Fruit fly (Drosophila melanogaster) Kc167 (cell line): Measurements from ENCODE around the gene CG44090.
"Not testable (repeated sequence)": the region's sequence is repeated elsewhere in the genome, so short reads cannot be mapped to it uniquely, and the experiment has no call there.

Experiments used
- Myc ChIP-seq: fragments of >200 bp; optimal IDR thresholded peaks from 2 replicates; lab custom pipeline; 2017; ENCODE audit warnings: missing external identifiers
- Sin3A ChIP-seq: fragments of >200 bp; optimal IDR thresholded peaks from 2 replicates; lab custom pipeline; 2018; ENCODE audit warnings: missing external identifiers
- h ChIP-seq: fragments of >200 bp; optimal IDR thresholded peaks from 3 replicates; lab custom pipeline; 2018; ENCODE audit warnings: missing external identifiers
- insv ChIP-seq: fragments of >200 bp; optimal IDR thresholded peaks from 3 replicates; lab custom pipeline; 2018; ENCODE audit warnings: missing external identifiers
- psq ChIP-seq: fragments of >200 bp; optimal IDR thresholded peaks from 2 replicates; lab custom pipeline; 2017; ENCODE audit warnings: missing external identifiers
- ttk ChIP-seq: sonication (Bioruptor generic); optimal IDR thresholded peaks from 2 replicates; lab custom pipeline; 2017; ENCODE audit warnings: missing external identifiers

The CG44090 gene

DNA sequence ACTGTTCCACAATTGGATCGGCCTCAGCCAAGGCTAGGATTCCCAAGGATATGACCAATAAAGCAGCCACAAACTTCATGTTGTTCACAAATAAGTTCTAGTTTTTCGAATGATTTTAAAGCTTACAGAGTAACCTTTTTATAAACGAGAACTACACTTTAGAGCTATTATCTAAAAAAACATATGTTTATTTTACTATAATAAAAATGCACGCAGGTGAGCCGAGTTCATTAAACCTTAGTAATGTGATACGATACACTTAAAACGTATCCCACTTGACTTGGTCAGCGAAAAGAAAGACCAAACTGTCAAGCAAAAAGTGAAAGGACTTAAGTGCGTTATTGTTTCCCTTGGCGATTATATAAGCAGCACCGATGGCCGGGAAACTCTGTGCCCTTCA lies at the start of gene CG44090:
Gene CG44090 (minus strand): TSS at position 101 of the 400 bp plus-strand sequence.
- TF ChIP-seq Myc (lab: Kevin White, UChicago) (no peak), ttk (lab: Kevin White, UChicago) (no peak), psq (no peak), insv (lab: Kevin White, UChicago) (no peak), h (lab: Kevin White, UChicago) (no peak), Sin3A (lab: Kevin White, UChicago) (no peak)

DNA sequence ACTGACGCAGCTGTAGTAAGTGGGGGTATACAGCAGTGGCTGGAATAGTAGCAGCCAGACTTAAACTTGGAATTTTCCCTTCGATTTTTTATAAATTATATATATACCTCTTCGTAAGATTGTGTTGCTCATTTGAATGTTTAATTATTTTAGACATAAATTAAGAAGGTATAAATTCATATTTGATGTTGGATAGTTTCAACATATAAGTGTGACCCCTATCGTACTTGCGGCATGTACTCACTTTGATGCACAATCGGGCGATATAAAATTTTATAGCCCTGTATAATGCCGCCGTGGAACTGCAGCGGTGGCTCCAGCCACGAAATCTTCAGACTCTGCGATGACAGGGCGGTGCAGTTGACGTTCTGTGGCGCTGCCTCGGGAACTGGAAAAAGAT lies 47.0 kb upstream of the CG44090 start:
- TF ChIP-seq insv (lab: Kevin White, UChicago) (no peak), psq (no peak), Myc (lab: Kevin White, UChicago) (no peak), h (lab: Kevin White, UChicago) (no peak), ttk (lab: Kevin White, UChicago) (no peak), Sin3A (lab: Kevin White, UChicago) (no peak)

DNA sequence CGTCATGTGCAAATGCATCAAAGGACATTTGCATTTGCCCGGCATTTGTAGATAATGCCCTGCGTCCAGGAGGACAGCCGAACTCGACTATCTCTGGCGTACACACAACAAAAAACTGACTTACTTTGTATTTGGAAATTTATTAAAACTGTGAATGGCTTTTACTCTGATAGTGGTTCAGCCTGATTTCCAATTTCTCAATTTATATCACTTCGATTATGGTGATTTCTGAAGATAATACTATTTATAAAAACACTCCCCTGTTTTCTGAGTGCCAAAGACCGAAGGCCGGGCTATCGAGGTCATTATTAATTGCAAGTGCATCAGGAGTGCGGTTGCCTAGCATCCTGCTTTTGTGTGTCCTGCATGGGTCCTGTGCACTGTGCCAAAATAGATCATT lies 36.8 kb upstream of the CG44090 start:
- TF ChIP-seq Sin3A (lab: Kevin White, UChicago) = no peak
- no peak for TF ChIP-seq h (lab: Kevin White, UChicago)
- no peak for TF ChIP-seq ttk (lab: Kevin White, UChicago)
- no peak for TF ChIP-seq psq
- no peak for TF ChIP-seq Myc (lab: Kevin White, UChicago)
- no peak for TF ChIP-seq insv (lab: Kevin White, UChicago)

- TF ChIP-seq ttk, h, insv (lab: Kevin White, UChicago): not testable (repeated sequence)
Measured at dm6 chr3R:17456676-17457075, 22.4 kb upstream of the CG44090 start, which contains the start of gene CG14330. Gene CG14330, minus strand, starts transcription at chr3R:17456776.

DNA sequence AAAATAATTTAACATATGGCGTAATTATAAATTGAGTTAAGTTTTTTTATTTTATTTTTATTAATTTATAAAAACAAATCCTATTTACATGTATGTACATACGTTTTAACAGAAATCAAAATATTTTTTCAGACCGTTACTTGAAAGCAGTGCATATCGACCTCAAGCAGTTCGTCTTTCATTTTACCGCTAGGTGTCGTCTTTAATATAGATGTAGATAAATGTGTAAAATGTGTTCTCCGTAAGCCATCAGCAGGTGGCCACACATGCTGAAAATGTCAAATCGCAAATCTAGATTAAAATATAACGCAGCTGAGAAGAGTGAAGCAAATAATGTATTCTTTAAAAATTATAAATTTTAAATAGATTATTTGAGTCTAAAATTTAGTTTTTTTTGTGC lies 15.2 kb upstream of the CG44090 start:
- TF ChIP-seq Sin3A (lab: Kevin White, UChicago) (no peak), ttk (lab: Kevin White, UChicago) (no peak), insv (lab: Kevin White, UChicago) (no peak), Myc (lab: Kevin White, UChicago) (no peak), h (lab: Kevin White, UChicago) (no peak), psq (no peak)

dm6 chr3R:17448758-17449157 lies 14.5 kb upstream of the CG44090 start, which contains the start of gene Eh:
Gene Eh, minus strand, starts transcription at chr3R:17448858.
- TF ChIP-seq ttk (lab: Kevin White, UChicago) = no peak
- TF ChIP-seq Sin3A (lab: Kevin White, UChicago) = no peak
- no peak for TF ChIP-seq Myc (lab: Kevin White, UChicago)
- TF ChIP-seq psq = no peak
- TF ChIP-seq h (lab: Kevin White, UChicago) = no peak
- no peak for TF ChIP-seq insv (lab: Kevin White, UChicago)

dm6 chr3R:17447615-17448014 lies 13.4 kb upstream of the CG44090 start:
- TF ChIP-seq h (lab: Kevin White, UChicago) (no peak), Sin3A (lab: Kevin White, UChicago) (no peak), ttk (lab: Kevin White, UChicago) (no peak), psq (no peak), insv (lab: Kevin White, UChicago) (no peak), Myc (lab: Kevin White, UChicago) (no peak)

DNA sequence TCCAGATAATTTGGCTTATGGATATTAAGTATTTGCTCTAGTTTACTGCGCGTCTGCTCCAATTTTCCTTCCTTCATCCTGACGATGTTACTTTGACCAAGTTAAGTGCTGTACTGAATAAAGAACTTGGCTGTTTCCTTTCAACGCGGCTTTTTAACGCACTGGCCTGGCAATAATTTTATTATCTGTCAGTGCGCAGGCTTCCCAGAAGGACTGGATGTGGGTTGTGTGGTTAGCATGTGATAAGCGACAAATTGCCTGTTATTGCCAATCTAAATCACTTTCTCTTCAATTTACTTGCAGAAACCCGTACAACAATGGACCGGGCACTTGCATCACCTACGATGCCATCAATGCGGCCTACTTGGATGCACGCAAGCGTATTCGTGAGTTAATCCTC lies 6.4 kb upstream of the CG44090 start, which contains the start of gene CG14331:
Gene CG14331 (minus strand): TSS at position 101 of the 400 bp plus-strand sequence.
- TF ChIP-seq insv (lab: Kevin White, UChicago) = no peak
- TF ChIP-seq psq = no peak
- no peak for TF ChIP-seq h (lab: Kevin White, UChicago)
- TF ChIP-seq Sin3A (lab: Kevin White, UChicago) = no peak
- TF ChIP-seq Myc (lab: Kevin White, UChicago) = no peak
- no peak for TF ChIP-seq ttk (lab: Kevin White, UChicago)

- no peak for TF ChIP-seq ttk (lab: Kevin White, UChicago)
- no peak for TF ChIP-seq h (lab: Kevin White, UChicago)
- TF ChIP-seq insv (lab: Kevin White, UChicago) = no peak
Measured at dm6 chr3R:17433117-17433516, 1.1 kb downstream of the CG44090 start.

dm6 chr3R:17430481-17430880 lies 3.7 kb downstream of the CG44090 start:
- no peak for TF ChIP-seq h (lab: Kevin White, UChicago)
- no peak for TF ChIP-seq Myc (lab: Kevin White, UChicago)
- TF ChIP-seq ttk (lab: Kevin White, UChicago) = no peak
- TF ChIP-seq insv (lab: Kevin White, UChicago) = no peak
- TF ChIP-seq Sin3A (lab: Kevin White, UChicago) = no peak
- no peak for TF ChIP-seq psq

dm6 chr3R:17426265-17426664 lies 8.0 kb downstream of the CG44090 start:
- TF ChIP-seq psq (no peak), insv (lab: Kevin White, UChicago) (no peak), Sin3A (lab: Kevin White, UChicago) (no peak), Myc (lab: Kevin White, UChicago) (no peak), ttk (lab: Kevin White, UChicago) (no peak), h (lab: Kevin White, UChicago) (no peak)

DNA sequence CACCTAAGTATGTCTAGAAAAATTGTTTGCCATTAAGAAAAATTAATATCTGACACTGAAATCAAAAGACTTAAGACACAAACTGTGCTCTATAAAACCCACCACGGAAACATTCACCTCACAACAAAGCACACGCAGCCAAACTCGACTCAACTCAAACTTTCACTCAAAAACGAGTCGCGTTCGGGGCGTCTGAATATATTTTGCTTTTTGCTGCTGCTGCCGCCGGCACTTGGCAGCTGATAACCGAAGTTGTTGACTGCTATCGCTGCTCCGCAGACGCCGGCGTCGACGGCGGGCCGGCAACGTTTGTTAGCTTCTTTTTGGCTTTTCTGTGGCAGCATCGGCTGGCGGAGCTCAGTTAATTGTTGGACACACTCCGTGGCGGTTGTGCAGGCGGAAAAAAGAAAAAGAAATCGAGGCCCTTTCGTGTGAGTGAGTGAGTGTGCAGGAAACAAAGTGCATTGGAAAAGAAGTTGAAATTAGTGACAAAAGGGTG lies 8.8 kb downstream of the CG44090 start, which contains the start of gene cysu:
Gene cysu (plus strand): TSS at position 352 of the 499 bp plus-strand sequence.
- no peak for TF ChIP-seq ttk (lab: Kevin White, UChicago)
- no peak for TF ChIP-seq Myc (lab: Kevin White, UChicago)
- no peak for TF ChIP-seq h (lab: Kevin White, UChicago)
- TF ChIP-seq Sin3A (lab: Kevin White, UChicago) = no peak
- TF ChIP-seq psq = no peak
- TF ChIP-seq insv (lab: Kevin White, UChicago) = no peak
